Fruit fly (Drosophila melanogaster): Measurements from ENCODE around the gene CG11327.

CG11327 gene

DNA sequence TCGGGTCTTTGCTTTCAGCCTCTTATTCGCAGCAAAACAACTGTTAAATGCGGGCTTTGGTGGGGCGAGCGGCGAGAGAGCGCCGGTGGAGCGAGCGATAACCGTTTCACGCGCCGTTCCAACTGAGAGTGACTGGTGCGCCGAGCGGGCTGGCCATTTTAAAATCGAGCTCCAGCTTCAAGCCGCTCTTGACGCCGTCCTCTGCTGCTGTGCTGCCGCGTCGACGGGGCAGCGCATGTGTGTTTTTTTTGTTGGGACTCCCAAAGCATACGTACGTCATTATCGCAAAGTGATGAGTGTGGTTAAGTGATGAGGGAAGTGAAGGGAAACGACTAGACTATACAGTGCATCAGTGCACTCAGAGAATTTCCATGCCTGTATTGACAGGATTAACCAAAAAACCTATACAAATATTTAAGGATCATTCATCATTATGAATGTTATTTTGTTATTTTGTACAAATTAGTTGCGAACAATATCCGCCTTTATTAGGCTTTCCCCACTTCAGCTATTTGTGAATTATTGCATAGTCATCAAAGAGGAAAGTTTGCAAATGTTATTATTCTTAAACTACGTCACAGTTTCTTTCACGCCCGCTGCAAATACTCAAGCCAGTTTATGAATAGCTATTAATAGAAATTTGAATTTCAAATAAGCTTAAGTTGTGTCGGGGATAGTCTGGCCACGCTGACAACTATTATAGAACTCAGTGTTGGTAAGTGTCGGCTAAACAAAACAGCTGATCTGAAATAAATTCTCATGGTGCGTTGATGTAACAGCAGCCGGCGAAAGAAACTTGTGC is 13.1 kb downstream of the CG11327 start, which contains the start of gene Spn27A (continued):
- peak; percentile 46 for TF ChIP-seq Ada2b (GFP tag; IDR thresholded peaks at IDR 0.05)
- peak; percentile 56 for TF ChIP-seq CG13775 (GFP tag; optimal IDR thresholded peaks at IDR 0.05)
- TF ChIP-seq lola (GFP tag; optimal IDR thresholded peaks at IDR 0.05) = peak in 1 of 3 experiments; percentile 59
- peak; percentile 46 for TF ChIP-seq Fer1 (GFP tag; optimal IDR thresholded peaks at IDR 0.05)
- peak; percentile 8 for TF ChIP-seq kah (GFP tag; optimal IDR thresholded peaks at IDR 0.05)
- TF ChIP-seq CG11723 (GFP tag; optimal IDR thresholded peaks at IDR 0.05) = peak; percentile 35
- TF ChIP-seq dmrt99B (tag; optimal IDR thresholded peaks at IDR 0.05) = no peak
- peak; percentile 44; the same call in 1 of the 3 replicates for TF ChIP-seq CG7357 (GFP tag; IDR thresholded peaks at IDR 0.05)
- TF ChIP-seq gcm (GFP tag; optimal IDR thresholded peaks at IDR 0.05) = peak; percentile 83
- TF ChIP-seq CG17186 (GFP tag; optimal IDR thresholded peaks at IDR 0.05) = peak; percentile 3
- TF ChIP-seq Hsf (GFP tag; optimal IDR thresholded peaks at IDR 0.05) = peak; percentile 68
- 0 out of 2 replicates have a peak, but pooled peaks have one; percentile 13 for TF ChIP-seq CG14014 (GFP tag; IDR thresholded peaks at IDR 0.05)
- TF ChIP-seq pnt (GFP tag; optimal IDR thresholded peaks at IDR 0.05) = peak; percentile 55
- peak; percentile 37 for TF ChIP-seq crc (GFP tag; optimal IDR thresholded peaks at IDR 0.05)
- no peak for TF ChIP-seq Doc3 (GFP tag; IDR thresholded peaks at IDR 0.05; ENCODE audit: partially characterized antibody)
- peak; percentile 2 for TF ChIP-seq CG6654 (GFP tag; optimal IDR thresholded peaks at IDR 0.05)
- TF ChIP-seq Hr78 (GFP tag; optimal IDR thresholded peaks at IDR 0.05) = no peak
- TF ChIP-seq Hr51 (GFP tag; optimal IDR thresholded peaks at IDR 0.05) = peak in 1 of 2 experiments; percentile 30
- no peak for TF ChIP-seq br (optimal IDR thresholded peaks at IDR 0.05)
- peak; percentile 54 for TF ChIP-seq Side (GFP tag; optimal IDR thresholded peaks at IDR 0.05)
- TF ChIP-seq Elba2 (GFP tag; optimal IDR thresholded peaks at IDR 0.05) = peak; percentile 19
- peak; percentile 30; the same call in 1 of the 2 replicates for TF ChIP-seq Bgb (GFP tag; IDR thresholded peaks at IDR 0.05; ENCODE audit: partially characterized antibody)
- TF ChIP-seq CG31224 (GFP tag; IDR thresholded peaks at IDR 0.05) = no peak
- TF ChIP-seq nerfin-2 (GFP tag; IDR thresholded peaks at IDR 0.05; ENCODE audit: partially characterized antibody) = no peak
- TF ChIP-seq CG13424 (tag; optimal IDR thresholded peaks at IDR 0.05) = peak; percentile 61
- TF ChIP-seq ems (GFP tag; optimal IDR thresholded peaks at IDR 0.05) = peak; percentile 27
- TF ChIP-seq Tbp (GFP tag; optimal IDR thresholded peaks at IDR 0.05) = no peak
- TF ChIP-seq bab2 (GFP tag; optimal IDR thresholded peaks at IDR 0.05) = peak; percentile 59
- TF ChIP-seq CG15514 (GFP tag; optimal IDR thresholded peaks at IDR 0.05) = peak; percentile 56
- peak; percentile 54 for TF ChIP-seq grau (tag; optimal IDR thresholded peaks at IDR 0.05)
- no peak for TF ChIP-seq HLH4C (GFP tag; IDR thresholded peaks at IDR 0.05; ENCODE audit: partially characterized antibody)
- peak; percentile 70 for TF ChIP-seq az2 (GFP tag; optimal IDR thresholded peaks at IDR 0.05)
- peak; percentile 32 for TF ChIP-seq pb (GFP tag; optimal IDR thresholded peaks at IDR 0.05)
- TF ChIP-seq CG10431 (GFP tag; optimal IDR thresholded peaks at IDR 0.05) = no peak
- TF ChIP-seq Ravus (GFP tag; IDR thresholded peaks at IDR 0.05) = no peak
- peak; percentile 35 for TF ChIP-seq CG4854 (GFP tag; optimal IDR thresholded peaks at IDR 0.05)
- peak; percentile 36 for TF ChIP-seq CG4328 (GFP tag; optimal IDR thresholded peaks at IDR 0.05)
- TF ChIP-seq vnd (GFP tag; IDR thresholded peaks at IDR 0.05; ENCODE audit: partially characterized antibody) = no peak
- TF ChIP-seq CG6854 (GFP tag; optimal IDR thresholded peaks at IDR 0.05) = no peak
- peak; percentile 15 for TF ChIP-seq CG10462 (GFP tag; optimal IDR thresholded peaks at IDR 0.05)
- no peak; the same call in 2 of the 3 replicates for TF ChIP-seq z (GFP tag; IDR thresholded peaks at IDR 0.05)
- no peak; the same call in 1 of the 2 replicates for TF ChIP-seq CG31441 (GFP tag; IDR thresholded peaks at IDR 0.05)
- TF ChIP-seq schlank (tag; optimal IDR thresholded peaks at IDR 0.05) = no peak
- TF ChIP-seq Sox102F (GFP tag; optimal IDR thresholded peaks at IDR 0.05) = no peak
- peak; percentile 59 for TF ChIP-seq Abd-B (GFP tag; optimal IDR thresholded peaks at IDR 0.05)
- no peak for TF ChIP-seq CG5245 (GFP tag; optimal IDR thresholded peaks at IDR 0.05)
- peak; percentile 79 for TF ChIP-seq CG15269 (tag; optimal IDR thresholded peaks at IDR 0.05)
- peak; percentile 62 for TF ChIP-seq zfh2 (GFP tag; optimal IDR thresholded peaks at IDR 0.05)

Data from whole organism, embryonic.